Fruit fly (Drosophila melanogaster) whole organism, embryonic: Measurements from ENCODE around the gene CG6724.

ENCODE experiments used
- Adf1 ChIP-seq: fragments of 200-800 bp; sonication (Bioruptor generic); IDR thresholded peaks from 2 replicates; pipeline ENCODE4 v1.3.6; 2022; ENCODE audit warnings: missing biosample characterization, missing genetic modification characterization
- Antp ChIP-seq: fragments of 200-800 bp; sonication (Bioruptor generic); optimal IDR thresholded peaks from 3 replicates; lab custom pipeline; 2016; ENCODE audit warnings: missing biosample characterization, missing genetic modification characterization
- CG10209 ChIP-seq: fragments of 200-800 bp; sonication (Bioruptor generic); optimal IDR thresholded peaks from 3 replicates; lab custom pipeline; 2017; ENCODE audit warnings: missing biosample characterization, mild to moderate bottlenecking, missing genetic modification characterization, missing genetic modification reagents
- CG10366 ChIP-seq: fragments of 200-800 bp; sonication (Bioruptor generic); IDR thresholded peaks from 2 replicates; pipeline ENCODE4 v1.3.6; 2022; ENCODE audit warnings: missing biosample characterization, missing genetic modification characterization
- CG11093 ChIP-seq: fragments of 200-800 bp; sonication (Bioruptor generic); IDR thresholded peaks from 3 replicates; pipeline ENCODE4 v1.3.6; 2022; ENCODE audit warnings: missing biosample characterization, missing genetic modification characterization
- CG11504 ChIP-seq: fragments of 200-800 bp; sonication (Bioruptor generic); optimal IDR thresholded peaks from 3 replicates; lab custom pipeline; 2019; ENCODE audit warnings: missing biosample characterization, mild to moderate bottlenecking, missing genetic modification characterization, moderate library complexity
- CG13894 ChIP-seq: fragments of 200-800 bp; sonication (Bioruptor generic); optimal IDR thresholded peaks from 3 replicates; lab custom pipeline; 2018; ENCODE audit warnings: missing biosample characterization, mild to moderate bottlenecking, missing genetic modification characterization, moderate library complexity
- CG14441 ChIP-seq: fragments of 200-800 bp; sonication (Bioruptor generic); IDR thresholded peaks from 2 replicates; pipeline ENCODE4 v1.3.6; 2022; ENCODE audit warnings: missing biosample characterization, missing genetic modification characterization
- CG1603 ChIP-seq: fragments of 200-800 bp; sonication (Bioruptor generic); optimal IDR thresholded peaks from 2 replicates; lab custom pipeline; 2019; ENCODE audit warnings: missing biosample characterization, mild to moderate bottlenecking, missing genetic modification characterization, moderate library complexity
- CG17328 ChIP-seq: fragments of 200-800 bp; sonication (Bioruptor generic); IDR thresholded peaks from 2 replicates; pipeline ENCODE4 v1.3.6; 2022; ENCODE audit warnings: missing biosample characterization, missing genetic modification characterization
- CG18599 ChIP-seq: fragments of 200-800 bp; sonication (Bioruptor generic); optimal IDR thresholded peaks from 3 replicates; lab custom pipeline; 2017; ENCODE audit warnings: missing biosample characterization, missing genetic modification characterization, mild to moderate bottlenecking, moderate library complexity, missing genetic modification reagents
- CG33557 ChIP-seq: fragments of 200-800 bp; sonication (Bioruptor generic); optimal IDR thresholded peaks from 2 replicates; lab custom pipeline; 2019; ENCODE audit warnings: missing biosample characterization, mild to moderate bottlenecking, missing genetic modification characterization, moderate library complexity
- CG4424 ChIP-seq: fragments of 200-800 bp; sonication (Bioruptor generic); optimal IDR thresholded peaks from 3 replicates; lab custom pipeline; 2016; ENCODE audit warnings: missing biosample characterization, missing genetic modification characterization
- CG4854 ChIP-seq: fragments of 200-800 bp; sonication (Bioruptor generic); optimal IDR thresholded peaks from 2 replicates; lab custom pipeline; 2016; ENCODE audit warnings: missing biosample characterization, missing genetic modification characterization, inconsistent platforms
- CG6272 ChIP-seq: fragments of 200-800 bp; sonication (Bioruptor generic); IDR thresholded peaks from 2 replicates; pipeline ENCODE4 v1.3.6; 2022; ENCODE audit warnings: missing biosample characterization, missing genetic modification characterization
- CG6683 ChIP-seq: fragments of 200-800 bp; sonication (Bioruptor generic); optimal IDR thresholded peaks from 2 replicates; lab custom pipeline; 2017; ENCODE audit warnings: missing biosample characterization, mild to moderate bottlenecking, missing genetic modification characterization, missing genetic modification reagents
- CG7786 ChIP-seq: fragments of 200-800 bp; sonication (Bioruptor generic); optimal IDR thresholded peaks from 2 replicates; lab custom pipeline; 2016; ENCODE audit warnings: missing biosample characterization, missing genetic modification characterization
- CG8924 ChIP-seq: fragments of 200-800 bp; optimal IDR thresholded peaks from 3 replicates; lab custom pipeline; 2019; ENCODE audit warnings: missing biosample characterization, mild to moderate bottlenecking, missing genetic modification characterization, moderate library complexity
- CG9437 ChIP-seq: fragments of 200-800 bp; sonication (Bioruptor generic); optimal IDR thresholded peaks from 2 replicates; lab custom pipeline; 2018; ENCODE audit warnings: missing biosample characterization, mild to moderate bottlenecking, missing genetic modification characterization
- CG9609 ChIP-seq: fragments of 200-800 bp; sonication (Bioruptor generic); optimal IDR thresholded peaks from 3 replicates; lab custom pipeline; 2016; ENCODE audit warnings: missing biosample characterization, missing genetic modification characterization
- Dfd ChIP-seq, 2 experiments: fragments of >200 bp; optimal IDR thresholded peaks; 2 replicates each; lab custom pipeline; 2017; ENCODE audit warnings: missing biosample characterization in 2 of 2, missing genetic modification characterization in 2 of 2
- ERR ChIP-seq: fragments of 200-800 bp; sonication (Bioruptor generic); optimal IDR thresholded peaks from 2 replicates; lab custom pipeline; 2016; ENCODE audit warnings: missing biosample characterization, missing genetic modification characterization
- MTF-1 ChIP-seq: fragments of 200-800 bp; sonication (Bioruptor generic); optimal IDR thresholded peaks from 2 replicates; lab custom pipeline; 2018; ENCODE audit warnings: missing biosample characterization, mild to moderate bottlenecking, missing genetic modification characterization, borderline replicate concordance
- Max ChIP-seq: fragments of 200-800 bp; sonication (Bioruptor generic); optimal IDR thresholded peaks from 2 replicates; lab custom pipeline; 2016; ENCODE audit warnings: missing biosample characterization, mild to moderate bottlenecking, missing genetic modification characterization
- NFAT ChIP-seq: fragments of 200-800 bp; sonication (Bioruptor generic); IDR thresholded peaks from 2 replicates; pipeline ENCODE4 v1.3.6; 2022; ENCODE audit warnings: missing biosample characterization, missing genetic modification characterization
- Opbp ChIP-seq: fragments of 200-800 bp; sonication (Bioruptor generic); IDR thresholded peaks from 3 replicates; pipeline ENCODE4 v1.3.6; 2022; ENCODE audit warnings: missing biosample characterization, missing genetic modification characterization; ENCODE audit not compliant: partially characterized antibody
- Vsx1 ChIP-seq: fragments of 200-800 bp; sonication (Bioruptor generic); optimal IDR thresholded peaks from 2 replicates; lab custom pipeline; 2017; ENCODE audit warnings: missing biosample characterization, mild to moderate bottlenecking, missing genetic modification characterization, missing genetic modification reagents
- Xrp1 ChIP-seq: fragments of 200-800 bp; sonication (Bioruptor generic); IDR thresholded peaks from 2 replicates; pipeline ENCODE4 v1.3.6; 2022; ENCODE audit warnings: missing biosample characterization, missing genetic modification characterization
- ara ChIP-seq: fragments of 200-800 bp; sonication (Bioruptor generic); IDR thresholded peaks from 2 replicates; pipeline ENCODE4 v1.3.6; 2022; ENCODE audit warnings: missing biosample characterization, missing genetic modification characterization
- btn ChIP-seq: fragments of 200-800 bp; sonication (Bioruptor generic); optimal IDR thresholded peaks from 2 replicates; lab custom pipeline; 2016; ENCODE audit warnings: missing biosample characterization, missing genetic modification characterization
- cas ChIP-seq: fragments of 200-800 bp; sonication (Bioruptor generic); IDR thresholded peaks from 2 replicates; pipeline ENCODE4 v1.3.6; 2022; ENCODE audit warnings: missing biosample characterization, missing genetic modification characterization
- dimm ChIP-seq: fragments of 200-800 bp; sonication (Bioruptor generic); IDR thresholded peaks from 2 replicates; pipeline ENCODE4 v1.3.6; 2022; ENCODE audit warnings: missing biosample characterization, missing genetic modification characterization
- fru ChIP-seq: fragments of >200 bp; optimal IDR thresholded peaks from 2 replicates; lab custom pipeline; 2017
- gem ChIP-seq: fragments of 200-800 bp; sonication (Bioruptor generic); optimal IDR thresholded peaks from 2 replicates; lab custom pipeline; 2019; ENCODE audit warnings: missing biosample characterization, mild to moderate bottlenecking, missing genetic modification characterization, moderate library complexity
- gfzf ChIP-seq: fragments of 200-800 bp; sonication (Bioruptor generic); optimal IDR thresholded peaks from 2 replicates; lab custom pipeline; 2016; ENCODE audit warnings: missing biosample characterization, mild to moderate bottlenecking, missing genetic modification characterization, moderate library complexity
- her ChIP-seq: fragments of 200-800 bp; sonication (Bioruptor generic); optimal IDR thresholded peaks from 2 replicates; lab custom pipeline; 2016; ENCODE audit warnings: missing biosample characterization, missing genetic modification characterization
- ind ChIP-seq: fragments of 200-800 bp; sonication (Bioruptor generic); optimal IDR thresholded peaks from 3 replicates; lab custom pipeline; 2016; ENCODE audit warnings: missing biosample characterization, missing genetic modification characterization
- insv ChIP-seq, 2 experiments: fragments of 200-800 bp; sonication (Bioruptor generic); optimal IDR thresholded peaks; 3 replicates each; lab custom pipeline; 2016 to 2018; ENCODE audit warnings: missing biosample characterization in 2 of 2, missing genetic modification characterization in 2 of 2
- lilli ChIP-seq: fragments of 200-800 bp; sonication (Bioruptor generic); optimal IDR thresholded peaks from 3 replicates; lab custom pipeline; 2016; ENCODE audit warnings: missing biosample characterization, missing genetic modification characterization
- luna ChIP-seq: fragments of 200-800 bp; sonication (Bioruptor generic); optimal IDR thresholded peaks from 2 replicates; lab custom pipeline; 2016; ENCODE audit warnings: missing biosample characterization, missing genetic modification characterization
- pan ChIP-seq, 4 experiments: fragments of >200 bp in 3 of 4; fragments of 200-800 bp in 1 of 4; sonication (Bioruptor generic) in 1 of 4; optimal IDR thresholded peaks in 3 of 4; IDR thresholded peaks in 1 of 4; 2 replicates each; pipeline versions ENCODE4 v1.3.6 to Lab custom; 2017 to 2022; ENCODE audit warnings: missing biosample characterization in 2 of 4, missing genetic modification characterization in 2 of 4, mixed read lengths in 1 of 4
- pzg ChIP-seq: fragments of 200-800 bp; sonication (Bioruptor generic); optimal IDR thresholded peaks from 3 replicates; lab custom pipeline; 2018; ENCODE audit warnings: missing biosample characterization, mild to moderate bottlenecking, missing genetic modification characterization, moderate library complexity
- run ChIP-seq: fragments of 200-800 bp; sonication (Bioruptor generic); optimal IDR thresholded peaks from 3 replicates; lab custom pipeline; 2018; ENCODE audit warnings: missing biosample characterization, mild to moderate bottlenecking, missing genetic modification characterization
- sens-2 ChIP-seq: fragments of 200-800 bp; sonication (Bioruptor generic); IDR thresholded peaks from 2 replicates; pipeline ENCODE4 v1.3.6; 2022; ENCODE audit warnings: missing biosample characterization, missing genetic modification characterization
- sima ChIP-seq: fragments of 200-800 bp; sonication (Bioruptor generic); optimal IDR thresholded peaks from 2 replicates; lab custom pipeline; 2016; ENCODE audit warnings: missing biosample characterization, missing genetic modification characterization
- so ChIP-seq: fragments of 200-800 bp; sonication (Bioruptor generic); IDR thresholded peaks from 3 replicates; pipeline ENCODE4 v1.3.6; 2022; ENCODE audit warnings: missing biosample characterization, missing genetic modification characterization
- ssp ChIP-seq: fragments of 200-800 bp; sonication (Bioruptor generic); IDR thresholded peaks from 2 replicates; pipeline ENCODE4 v1.3.6; 2022; ENCODE audit warnings: missing biosample characterization, missing genetic modification characterization
- z ChIP-seq: fragments of 200-800 bp; sonication (Bioruptor generic); IDR thresholded peaks from 3 replicates; pipeline ENCODE4 v1.3.6; 2022; ENCODE audit warnings: missing biosample characterization, missing genetic modification characterization
- zfh2 ChIP-seq: fragments of 200-800 bp; sonication (Bioruptor generic); optimal IDR thresholded peaks from 2 replicates; lab custom pipeline; 2016; ENCODE audit warnings: missing biosample characterization, missing genetic modification characterization

Gene CG6724

dm6 chr2L:10736993-10737756 lies 32.6 kb downstream of the CG6724 start, which contains the start of the genes Vha16-5 and CG12299 (continued):
- TF ChIP-seq run, result no peak
- peak; percentile 53 for TF ChIP-seq btn
- TF ChIP-seq pan (optimal IDR thresholded peaks at IDR 0.05; lab: Kevin White, UChicago), result no peak
- TF ChIP-seq pan (GFP tag; optimal IDR thresholded peaks at IDR 0.05 in 1 of 2, IDR thresholded peaks at IDR 0.05 in 1 of 2), result peak in 1 of 2 experiments; percentile 88
- peak; percentile 76 for TF ChIP-seq ssp (GFP tag; lab: Robert Waterston, UW)
- no peak for TF ChIP-seq CG13894 (tag; lab: Kevin White, UChicago)
- peak; percentile 30 for TF ChIP-seq gfzf (GFP tag; lab: Kevin White, UChicago)
- peak; percentile 92 for TF ChIP-seq Antp (GFP tag; lab: Kevin White, UChicago)
- TF ChIP-seq CG10209, result peak; percentile 72
- peak; percentile 88 for TF ChIP-seq CG14441 (GFP tag; lab: Robert Waterston, UW)
- TF ChIP-seq pzg (GFP tag; lab: Kevin White, UChicago), result peak; percentile 68
- peak; percentile 94 for TF ChIP-seq Opbp (GFP tag; lab: Robert Waterston, UW)
- peak; percentile 93 for TF ChIP-seq ara
- TF ChIP-seq CG9609 (GFP tag; lab: Kevin White, UChicago), result peak; percentile 89
- no peak for TF ChIP-seq CG11504
- 0 out of 3 replicates have a peak, but pooled peaks have one; percentile 32 for TF ChIP-seq CG11093 (GFP tag; lab: Robert Waterston, UW)
- TF ChIP-seq Vsx1, result no peak
- no peak for TF ChIP-seq ERR (GFP tag; lab: Kevin White, UChicago)
- peak; percentile 75 for TF ChIP-seq cas (GFP tag; lab: Robert Waterston, UW)
- TF ChIP-seq sens-2 (GFP tag; lab: Robert Waterston, UW), result peak; percentile 63; the same call in 1 of the 2 replicates
- TF ChIP-seq CG9437, result peak; percentile 47
- TF ChIP-seq z (GFP tag; lab: Robert Waterston, UW), result no peak
- TF ChIP-seq CG8924, result peak; percentile 82
- TF ChIP-seq CG7786 (GFP tag; lab: Kevin White, UChicago), result peak; percentile 86
- peak; percentile 94 for TF ChIP-seq CG1603
- peak; percentile 89 for TF ChIP-seq zfh2
- TF ChIP-seq CG6683 (GFP tag; lab: Kevin White, UChicago), result peak; percentile 21
- no peak for TF ChIP-seq luna (GFP tag; lab: Kevin White, UChicago)
- TF ChIP-seq sima (GFP tag; lab: Kevin White, UChicago), result no peak
- TF ChIP-seq MTF-1, result no peak
- peak; percentile 86 for TF ChIP-seq ind (GFP tag; lab: Kevin White, UChicago)
- peak; percentile 87 for TF ChIP-seq her (GFP tag; lab: Kevin White, UChicago)
- peak; percentile 65 for TF ChIP-seq CG4854
- TF ChIP-seq Max (GFP tag; lab: Kevin White, UChicago), result peak; percentile 74
- peak; percentile 65; the same call in 1 of the 3 replicates for TF ChIP-seq so (GFP tag; lab: Robert Waterston, UW)
- peak; percentile 87 for TF ChIP-seq CG4424
- TF ChIP-seq CG6272, result peak; percentile 91
- TF ChIP-seq Dfd (GFP tag; optimal IDR thresholded peaks at IDR 0.05; lab: Kevin White, UChicago), result no peak
- peak; percentile 94 for TF ChIP-seq lilli (GFP tag; lab: Kevin White, UChicago)
- no peak for TF ChIP-seq CG33557
- TF ChIP-seq Xrp1 (GFP tag; lab: Robert Waterston, UW), result peak; percentile 95
- no peak for TF ChIP-seq insv (GFP tag; optimal IDR thresholded peaks at IDR 0.05; lab: Kevin White, UChicago)
- TF ChIP-seq NFAT, result peak; percentile 96
- peak; percentile 95 for TF ChIP-seq CG10366
- TF ChIP-seq dimm (GFP tag; lab: Robert Waterston, UW), result peak; percentile 64
- TF ChIP-seq fru (lab: Kevin White, UChicago), result no peak
- peak; percentile 93 for TF ChIP-seq gem (tag; lab: Kevin White, UChicago)
- peak; percentile 72 for TF ChIP-seq Adf1 (GFP tag; lab: Robert Waterston, UW)
- TF ChIP-seq CG17328 (GFP tag; lab: Robert Waterston, UW), result peak; percentile 93
- no peak for TF ChIP-seq CG18599 (GFP tag; lab: Kevin White, UChicago)
